Worm (Caenorhabditis elegans): ENCODE measurements around the gene K09C6.8.
"Not testable (repeated sequence)": the region's sequence is repeated elsewhere in the genome, so short reads cannot be mapped to it uniquely, and the experiment has no call there.

K09C6.8 gene

DNA sequence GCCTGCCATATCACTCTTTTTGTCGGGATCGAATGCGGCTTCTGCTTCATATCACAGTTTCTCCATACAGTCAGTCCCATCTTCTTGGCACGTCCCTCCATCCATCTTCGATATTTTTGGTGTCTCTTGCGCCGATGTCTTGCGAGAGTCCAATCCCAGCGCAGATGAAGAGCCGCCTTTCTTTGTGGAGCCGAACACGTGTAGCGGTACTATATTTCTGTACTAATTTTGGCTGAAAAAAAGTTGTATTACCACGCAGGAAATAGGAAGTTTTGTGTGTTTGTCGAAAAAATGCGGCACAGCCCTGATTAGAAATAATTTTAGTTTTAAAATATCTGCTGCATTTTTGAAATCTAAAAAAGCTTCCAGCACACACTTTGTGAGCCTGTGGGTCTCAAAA is at the start of gene K09C6.8:
K09C6.8 (minus strand) TSS at position 101 of the 400 bp plus-strand sequence.
- TF ChIP-seq jun-1, ceh-62, attf-4 (tag; optimal IDR thresholded peaks at IDR 0.05): not testable (repeated sequence)

DNA sequence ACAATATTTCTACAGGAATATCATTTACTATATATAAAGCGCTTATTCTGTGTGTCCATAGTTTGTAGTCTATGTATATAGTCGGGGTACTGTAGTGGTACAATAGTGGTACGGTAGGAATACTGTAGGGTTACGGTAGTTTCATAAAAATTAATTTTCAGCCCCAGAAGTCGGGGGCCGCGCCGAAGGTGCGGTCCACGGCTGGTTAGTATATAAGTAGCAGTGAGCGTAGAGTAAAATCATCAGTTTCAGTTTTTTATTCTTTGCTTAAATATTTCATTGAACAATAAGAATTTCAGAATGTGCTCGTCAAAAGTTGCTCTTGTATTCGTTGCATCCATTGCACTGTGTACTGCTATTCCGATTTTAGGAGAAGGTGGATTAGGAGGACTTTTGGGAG is 47.8 kb upstream of the K09C6.8 start, which contains the start of gene srlf-22:
srlf-22 (plus strand) TSS at position 301 of the 400 bp plus-strand sequence.
- not testable (repeated sequence) for TF ChIP-seq tag-97 (GFP tag; IDR thresholded peaks at IDR 0.05); nhr-237 (tag; optimal IDR thresholded peaks at IDR 0.05); gei-8 (GFP tag; optimal IDR thresholded peaks at IDR 0.05)

DNA sequence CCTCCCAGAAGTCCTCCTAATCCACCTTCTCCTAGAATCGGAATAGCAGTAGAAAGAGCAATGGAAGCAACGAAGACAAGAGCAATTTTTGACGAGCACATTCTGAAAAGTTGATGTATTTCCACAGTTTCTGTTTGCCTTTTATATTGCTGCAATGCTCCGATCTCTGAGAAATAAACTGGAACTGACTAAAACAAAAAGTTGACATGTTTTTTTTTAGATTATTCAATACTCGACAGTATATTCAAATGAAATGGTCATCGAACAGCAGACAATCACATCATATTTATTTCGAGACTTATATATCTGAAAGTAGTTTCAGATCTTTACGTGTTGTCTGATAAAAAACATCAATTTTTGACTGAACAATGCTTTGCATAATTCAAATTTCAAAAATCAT is 47.4 kb upstream of the K09C6.8 start, which contains the start of gene srlf-21:
srlf-21 (minus strand) TSS at position 101 of the 400 bp plus-strand sequence.
- TF ChIP-seq dmd-8 (GFP tag; IDR thresholded peaks at IDR 0.05) (no peak), mes-2 (tag; optimal IDR thresholded peaks at IDR 0.05; ENCODE audit: poor library complexity, severe bottlenecking) (no peak), rbr-2 (tag; optimal IDR thresholded peaks at IDR 0.05) (no peak), T26A8.4 (GFP tag; IDR thresholded peaks at IDR 0.05) (no peak), lin-29 (GFP tag; IDR thresholded peaks at IDR 0.05) (no peak), cey-2 (tag; optimal IDR thresholded peaks at IDR 0.05; ENCODE audit: borderline replicate concordance, insufficient read depth) (no peak), hmg-1.1 (GFP tag; IDR thresholded peaks at IDR 0.05) (no peak), spr-3 (GFP tag; optimal IDR thresholded peaks at IDR 0.05) (no peak), nhr-10 (tag; optimal IDR thresholded peaks at IDR 0.05) (no peak), fkh-10 (GFP tag; optimal IDR thresholded peaks at IDR 0.05) (no peak), ceh-82 (tag; optimal IDR thresholded peaks at IDR 0.05) (no peak), mxl-3 (GFP tag; optimal IDR thresholded peaks at IDR 0.05) (no peak), zip-11 (GFP tag; IDR thresholded peaks at IDR 0.05) (no peak), ctbp-1 (GFP tag; IDR thresholded peaks at IDR 0.05) (no peak), php-3 (GFP tag; IDR thresholded peaks at IDR 0.05) (no peak), D1046.2 (GFP tag; IDR thresholded peaks at IDR 0.05) (no peak), F10B5.3 (tag; optimal IDR thresholded peaks at IDR 0.05) (no peak), nhr-76 (tag; optimal IDR thresholded peaks at IDR 0.05) (no peak), jun-1 (tag; optimal IDR thresholded peaks at IDR 0.05) (no peak), snpc-4 (tag; optimal IDR thresholded peaks at IDR 0.05) (no peak)

DNA sequence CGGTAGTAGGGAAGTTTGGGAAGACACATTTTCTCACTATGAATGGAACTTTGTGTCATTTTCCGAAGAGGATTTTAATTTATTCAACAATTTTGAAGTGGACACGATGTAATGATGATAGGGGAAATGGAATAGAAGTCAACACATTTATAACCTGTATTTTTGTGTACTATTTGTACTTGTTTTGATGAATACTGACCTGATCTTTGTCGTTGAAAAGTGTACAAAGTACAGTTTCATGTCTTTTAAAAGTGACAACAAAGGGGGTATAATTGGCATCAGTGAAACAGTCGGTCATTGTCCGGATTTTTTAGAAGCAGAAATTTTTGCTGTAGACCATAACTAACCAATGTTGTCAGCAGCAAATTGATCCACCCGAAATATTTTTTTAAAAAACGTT is 46.2 kb upstream of the K09C6.8 start, which contains the start of gene T02B11.6:
T02B11.6 (minus strand) TSS at position 101 of the 400 bp plus-strand sequence.
- TF ChIP-seq Y5F2A.4 (GFP tag; optimal IDR thresholded peaks at IDR 0.05) (no peak), F26F4.8 (GFP tag; conservative IDR thresholded peaks at IDR 0.05) (no peak), daf-8 (GFP tag; IDR thresholded peaks at IDR 0.05) (no peak), jun-1 (tag; optimal IDR thresholded peaks at IDR 0.05) (no peak), dmd-8 (GFP tag; IDR thresholded peaks at IDR 0.05) (no peak), vab-7 (GFP tag; IDR thresholded peaks at IDR 0.05) (no peak), nhr-76 (tag; optimal IDR thresholded peaks at IDR 0.05) (no peak)

DNA sequence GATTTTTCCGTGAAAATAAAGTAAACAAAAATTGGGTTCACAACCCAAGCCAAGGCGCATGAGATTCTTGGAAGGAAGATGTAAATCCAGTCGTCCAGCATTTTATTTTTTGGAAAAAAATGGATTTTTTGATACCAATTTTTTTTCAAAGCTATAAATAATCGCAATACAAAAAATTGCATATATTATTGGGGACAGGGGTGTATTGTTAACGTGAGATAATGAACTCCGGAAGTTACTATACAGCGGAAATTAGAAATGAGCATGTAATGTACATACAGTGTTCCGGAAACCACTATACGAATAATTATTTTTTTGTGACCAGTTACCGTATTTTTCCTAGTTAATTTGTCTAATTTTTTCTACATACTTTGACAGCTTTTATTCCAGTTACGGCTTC is 41.3 kb upstream of the K09C6.8 start, which contains the start of gene srj-38:
srj-38 (minus strand) TSS at position 101 of the 400 bp plus-strand sequence.
- TF ChIP-seq Y105C5A.15 (GFP tag; IDR thresholded peaks at IDR 0.05) (no peak), dmd-8 (GFP tag; IDR thresholded peaks at IDR 0.05) (no peak), unc-130 (GFP tag; optimal IDR thresholded peaks at IDR 0.05) (no peak), R02D3.7 (tag; optimal IDR thresholded peaks at IDR 0.05) (no peak), dpl-1 (GFP tag; optimal IDR thresholded peaks at IDR 0.05) (no peak)

Measured in whole organism, L4 larva.